Worm (Caenorhabditis elegans) whole organism, early embryonic: ENCODE data around the gene F28B12.6.

Experiments used
- B0310.2 ChIP-seq: sonication (generic microtip); optimal IDR thresholded peaks from 2 replicates; lab custom pipeline; 2016; ENCODE audit warnings: mild to moderate bottlenecking, missing genetic modification characterization, missing compliant biosample characterization
- aly-1 ChIP-seq: sonication (generic microtip); optimal IDR thresholded peaks from 2 replicates; lab custom pipeline; 2016; ENCODE audit warnings: missing genetic modification characterization, missing compliant biosample characterization
- ama-1 ChIP-seq: fragments of 150-350 bp; optimal IDR thresholded peaks from 2 replicates; lab custom pipeline; 2014
- flt-1 ChIP-seq: fragments of 200-800 bp; sonication (Bioruptor generic); IDR thresholded peaks from 2 replicates; pipeline ENCODE4 v1.3.6; 2022; ENCODE audit warnings: missing genetic modification characterization, missing compliant biosample characterization
- hmbx-1 ChIP-seq: sonication (generic microtip); optimal IDR thresholded peaks from 2 replicates; lab custom pipeline; 2016; ENCODE audit warnings: mild to moderate bottlenecking, missing genetic modification characterization, missing compliant biosample characterization
- hnd-1 ChIP-seq: sonication (generic microtip); optimal IDR thresholded peaks from 2 replicates; lab custom pipeline; 2016; ENCODE audit warnings: missing genetic modification characterization, missing compliant biosample characterization
- pes-1 ChIP-seq: fragments of 200-800 bp; sonication (Bioruptor generic); IDR thresholded peaks from 2 replicates; pipeline ENCODE4 v1.3.6; 2022; ENCODE audit warnings: missing genetic modification reagents, missing genetic modification characterization, missing compliant biosample characterization
- tbx-11 ChIP-seq: fragments of 200-800 bp; sonication (Bioruptor generic); IDR thresholded peaks from 2 replicates; pipeline ENCODE4 v1.3.6; 2022; ENCODE audit warnings: missing genetic modification characterization, missing compliant biosample characterization

ce11 chrII:5968037-5968436, 27.4 kb downstream of the F28B12.6 start, which contains the start of gene B0034.1:
- TF ChIP-seq hmbx-1 (tag; lab: Kevin White, UChicago) (no peak), tbx-11 (GFP tag; lab: Robert Waterston, UW) (no peak), pes-1 (no peak), ama-1 (lab: Kevin White, UChicago) (no peak), aly-1 (tag; lab: Kevin White, UChicago) (no peak), B0310.2 (tag; lab: Kevin White, UChicago) (no peak), hnd-1 (tag; lab: Kevin White, UChicago) (no peak), flt-1 (GFP tag; lab: Robert Waterston, UW) (no peak)
